Fruit fly (Drosophila melanogaster) whole organism, embryonic: Measurements from ENCODE around the gene sno.

ENCODE experiments used
- Atf-2 ChIP-seq: fragments of 200-800 bp; sonication (Bioruptor generic); optimal IDR thresholded peaks from 2 replicates; lab custom pipeline; 2016; ENCODE audit warnings: missing biosample characterization, missing genetic modification characterization
- Atf3 ChIP-seq: fragments of 200-800 bp; sonication (Bioruptor generic); optimal IDR thresholded peaks from 3 replicates; lab custom pipeline; 2016; ENCODE audit warnings: missing biosample characterization, missing genetic modification characterization
- CG10147 ChIP-seq: fragments of 200-800 bp; sonication (Bioruptor generic); optimal IDR thresholded peaks from 2 replicates; lab custom pipeline; 2019; ENCODE audit warnings: missing biosample characterization, mild to moderate bottlenecking, missing genetic modification characterization, moderate library complexity
- CG12391 ChIP-seq: fragments of 200-800 bp; sonication (Bioruptor generic); optimal IDR thresholded peaks from 3 replicates; lab custom pipeline; 2018; ENCODE audit warnings: missing biosample characterization, mild to moderate bottlenecking, missing genetic modification characterization, moderate library complexity
- CG14014 ChIP-seq: fragments of 200-800 bp; sonication (Bioruptor generic); IDR thresholded peaks from 2 replicates; pipeline ENCODE4 v1.3.6; 2022; ENCODE audit warnings: missing biosample characterization, missing genetic modification characterization
- CG15479 ChIP-seq: fragments of 200-800 bp; sonication (Bioruptor generic); optimal IDR thresholded peaks from 3 replicates; lab custom pipeline; 2019; ENCODE audit warnings: missing biosample characterization, mild to moderate bottlenecking, missing genetic modification characterization, moderate library complexity
- CG1602 ChIP-seq: fragments of 200-800 bp; sonication (Bioruptor generic); optimal IDR thresholded peaks from 3 replicates; lab custom pipeline; 2016; ENCODE audit warnings: missing biosample characterization, missing genetic modification characterization
- CG17568 ChIP-seq: fragments of 200-800 bp; sonication (Bioruptor generic); optimal IDR thresholded peaks from 2 replicates; lab custom pipeline; 2018; ENCODE audit warnings: missing biosample characterization, mild to moderate bottlenecking, missing genetic modification characterization, moderate library complexity
- CG2116 ChIP-seq: fragments of 200-800 bp; sonication (Bioruptor generic); optimal IDR thresholded peaks from 3 replicates; lab custom pipeline; 2018; ENCODE audit warnings: missing biosample characterization, mild to moderate bottlenecking, missing genetic modification characterization
- CG3407 ChIP-seq: fragments of 200-800 bp; sonication (Bioruptor generic); optimal IDR thresholded peaks from 2 replicates; lab custom pipeline; 2018; ENCODE audit warnings: missing biosample characterization, mild to moderate bottlenecking, missing genetic modification characterization
- CG4820 ChIP-seq: fragments of 200-800 bp; sonication (Bioruptor generic); optimal IDR thresholded peaks from 3 replicates; lab custom pipeline; 2016; ENCODE audit warnings: missing biosample characterization, missing genetic modification characterization
- CG6654 ChIP-seq: fragments of 200-800 bp; sonication (Bioruptor generic); optimal IDR thresholded peaks from 2 replicates; lab custom pipeline; 2017; ENCODE audit warnings: missing biosample characterization, mild to moderate bottlenecking, missing genetic modification characterization
- CG8924 ChIP-seq: fragments of 200-800 bp; optimal IDR thresholded peaks from 3 replicates; lab custom pipeline; 2019; ENCODE audit warnings: missing biosample characterization, mild to moderate bottlenecking, missing genetic modification characterization, moderate library complexity
- CG9817 ChIP-seq: fragments of 200-800 bp; sonication (Bioruptor generic); optimal IDR thresholded peaks from 2 replicates; lab custom pipeline; 2018; ENCODE audit warnings: missing biosample characterization, mild to moderate bottlenecking, missing genetic modification characterization, moderate library complexity
- CoRest ChIP-seq: fragments of 200-800 bp; sonication (Bioruptor generic); optimal IDR thresholded peaks from 3 replicates; lab custom pipeline; 2018; ENCODE audit warnings: missing biosample characterization, mild to moderate bottlenecking, missing genetic modification characterization, moderate library complexity
- D19B ChIP-seq: fragments of 200-800 bp; sonication (Bioruptor generic); optimal IDR thresholded peaks from 2 replicates; lab custom pipeline; 2017; ENCODE audit warnings: missing biosample characterization, mild to moderate bottlenecking, missing genetic modification characterization
- Drgx ChIP-seq: fragments of 200-800 bp; sonication (Bioruptor generic); IDR thresholded peaks from 2 replicates; pipeline ENCODE4 v1.3.6; 2022; ENCODE audit warnings: missing biosample characterization, missing genetic modification characterization
- E2f1 ChIP-seq: fragments of 200-800 bp; sonication (Bioruptor generic); IDR thresholded peaks from 2 replicates; pipeline ENCODE4 v1.3.6; 2022; ENCODE audit warnings: missing biosample characterization, missing genetic modification characterization
- Elba2 ChIP-seq: fragments of 200-800 bp; sonication (Bioruptor generic); optimal IDR thresholded peaks from 3 replicates; lab custom pipeline; 2016; ENCODE audit warnings: missing biosample characterization, missing genetic modification characterization
- Hr3 ChIP-seq: fragments of 200-800 bp; sonication (Bioruptor generic); optimal IDR thresholded peaks from 3 replicates; lab custom pipeline; 2016; ENCODE audit warnings: missing biosample characterization, missing genetic modification characterization
- Hr78 ChIP-seq, 2 experiments: fragments of 200-800 bp in 1 of 2; fragments of >200 bp in 1 of 2; sonication (Bioruptor generic) in 1 of 2; optimal IDR thresholded peaks; 2 replicates each; lab custom pipeline; 2017 to 2019; ENCODE audit warnings: missing biosample characterization in 2 of 2, missing genetic modification characterization in 2 of 2, mild to moderate bottlenecking in 1 of 2, moderate library complexity in 1 of 2
- MESR4 ChIP-seq: fragments of 200-800 bp; sonication (Bioruptor generic); optimal IDR thresholded peaks from 2 replicates; lab custom pipeline; 2018; ENCODE audit warnings: missing biosample characterization, mild to moderate bottlenecking, missing genetic modification characterization, moderate library complexity
- PHDP ChIP-seq: fragments of 200-800 bp; sonication (Bioruptor generic); optimal IDR thresholded peaks from 3 replicates; lab custom pipeline; 2018; ENCODE audit warnings: missing biosample characterization, mild to moderate bottlenecking, missing genetic modification characterization, moderate library complexity
- Scr ChIP-seq: fragments of 200-800 bp; sonication (Bioruptor generic); IDR thresholded peaks from 2 replicates; pipeline ENCODE4 v1.3.6; 2022; ENCODE audit warnings: missing biosample characterization, missing genetic modification characterization; ENCODE audit not compliant: partially characterized antibody
- Sox102F ChIP-seq: fragments of 200-800 bp; sonication (Bioruptor generic); optimal IDR thresholded peaks from 2 replicates; lab custom pipeline; 2018; ENCODE audit warnings: missing biosample characterization, mild to moderate bottlenecking, missing genetic modification characterization, moderate library complexity
- Xbp1 ChIP-seq: fragments of 200-800 bp; sonication (Bioruptor generic); optimal IDR thresholded peaks from 3 replicates; lab custom pipeline; 2016; ENCODE audit warnings: missing biosample characterization, mild to moderate bottlenecking, missing genetic modification characterization
- ac ChIP-seq: fragments of 200-800 bp; sonication (Bioruptor generic); optimal IDR thresholded peaks from 3 replicates; lab custom pipeline; 2017; ENCODE audit warnings: missing biosample characterization, mild to moderate bottlenecking, missing genetic modification characterization
- chm ChIP-seq: fragments of 200-800 bp; sonication (Bioruptor generic); IDR thresholded peaks from 2 replicates; pipeline ENCODE4 v1.3.6; 2022; ENCODE audit warnings: missing biosample characterization, missing genetic modification characterization
- dm ChIP-seq: fragments of 200-800 bp; sonication (Bioruptor generic); optimal IDR thresholded peaks from 3 replicates; lab custom pipeline; 2016; ENCODE audit warnings: missing biosample characterization, missing genetic modification characterization
- dysf ChIP-seq: fragments of 200-800 bp; sonication (Bioruptor generic); IDR thresholded peaks from 3 replicates; pipeline ENCODE4 v1.3.6; 2022; ENCODE audit warnings: missing biosample characterization, missing genetic modification characterization
- fu2 ChIP-seq: fragments of 200-800 bp; sonication (Bioruptor generic); optimal IDR thresholded peaks from 2 replicates; lab custom pipeline; 2016; ENCODE audit warnings: missing biosample characterization, missing genetic modification characterization
- grn ChIP-seq: fragments of 200-800 bp; sonication (Bioruptor generic); optimal IDR thresholded peaks from 3 replicates; lab custom pipeline; 2017; ENCODE audit warnings: missing biosample characterization, missing genetic modification characterization
- gsb-n ChIP-seq: fragments of 200-800 bp; sonication (Bioruptor generic); optimal IDR thresholded peaks from 3 replicates; lab custom pipeline; 2018; ENCODE audit warnings: missing biosample characterization, mild to moderate bottlenecking, missing genetic modification characterization
- jumu ChIP-seq: fragments of 200-800 bp; sonication (Bioruptor generic); optimal IDR thresholded peaks from 3 replicates; lab custom pipeline; 2016; ENCODE audit warnings: missing biosample characterization, missing genetic modification characterization
- klu ChIP-seq: fragments of 200-800 bp; sonication (Bioruptor generic); IDR thresholded peaks from 2 replicates; pipeline ENCODE4 v1.3.6; 2022; ENCODE audit warnings: missing biosample characterization, missing genetic modification characterization
- lbe ChIP-seq: fragments of 200-800 bp; sonication (Bioruptor generic); optimal IDR thresholded peaks from 2 replicates; lab custom pipeline; 2016; ENCODE audit warnings: missing biosample characterization, mild to moderate bottlenecking, missing genetic modification characterization
- p53 ChIP-seq: fragments of 200-800 bp; sonication (Bioruptor generic); optimal IDR thresholded peaks from 2 replicates; lab custom pipeline; 2016; ENCODE audit warnings: missing biosample characterization, missing genetic modification characterization
- phol ChIP-seq: fragments of 200-800 bp; sonication (Bioruptor generic); optimal IDR thresholded peaks from 3 replicates; lab custom pipeline; 2018; ENCODE audit warnings: missing biosample characterization, mild to moderate bottlenecking, missing genetic modification characterization, moderate library complexity
- ro ChIP-seq: fragments of 200-800 bp; sonication (Bioruptor generic); IDR thresholded peaks from 2 replicates; pipeline ENCODE4 v1.3.6; 2022; ENCODE audit warnings: missing biosample characterization, missing genetic modification characterization
- sc ChIP-seq, 3 experiments: fragments of >200 bp in 2 of 3; fragments of 200-800 bp in 1 of 3; sonication (Bioruptor generic) in 1 of 3; optimal IDR thresholded peaks; 2 replicates in 2 of 3; 3 replicates in 1 of 3; lab custom pipeline; 2017; ENCODE audit warnings: mild to moderate bottlenecking in 1 of 3, missing biosample characterization in 1 of 3, missing genetic modification characterization in 1 of 3, missing genetic modification reagents in 1 of 3
- sens ChIP-seq: fragments of 200-800 bp; sonication (Bioruptor generic); peaks from one replicate; lab custom pipeline; 2016; ENCODE audit warnings: missing biosample characterization, missing genetic modification characterization
- so ChIP-seq: fragments of 200-800 bp; sonication (Bioruptor generic); IDR thresholded peaks from 3 replicates; pipeline ENCODE4 v1.3.6; 2022; ENCODE audit warnings: missing biosample characterization, missing genetic modification characterization
- sqz ChIP-seq: fragments of 200-800 bp; sonication (Bioruptor generic); optimal IDR thresholded peaks from 3 replicates; lab custom pipeline; 2018; ENCODE audit warnings: missing biosample characterization, mild to moderate bottlenecking, missing genetic modification characterization
- tll ChIP-seq, 2 experiments: fragments of 200-800 bp in 1 of 2; fragments of >200 bp in 1 of 2; sonication (Bioruptor generic) in 1 of 2; optimal IDR thresholded peaks; 2 replicates each; lab custom pipeline; 2017 to 2019; ENCODE audit warnings: missing biosample characterization in 2 of 2, missing genetic modification characterization in 2 of 2, mild to moderate bottlenecking in 1 of 2, moderate library complexity in 1 of 2
- twi ChIP-seq: fragments of 200-800 bp; optimal IDR thresholded peaks from 2 replicates; lab custom pipeline; 2019; ENCODE audit warnings: missing biosample characterization, mild to moderate bottlenecking, missing genetic modification characterization, moderate library complexity
- unc-4 ChIP-seq: fragments of 200-800 bp; sonication (Bioruptor generic); IDR thresholded peaks from 2 replicates; pipeline ENCODE4 v1.3.6; 2022; ENCODE audit warnings: missing biosample characterization, missing genetic modification characterization; ENCODE audit not compliant: partially characterized antibody
- vvl ChIP-seq: fragments of 200-800 bp; sonication (Bioruptor generic); IDR thresholded peaks from 2 replicates; pipeline ENCODE4 v1.3.6; 2022; ENCODE audit warnings: missing biosample characterization, missing genetic modification characterization
- zen ChIP-seq: fragments of 200-800 bp; sonication (Bioruptor generic); optimal IDR thresholded peaks from 3 replicates; lab custom pipeline; 2018; ENCODE audit warnings: missing biosample characterization, mild to moderate bottlenecking, missing genetic modification characterization, moderate library complexity

Gene sno

DNA sequence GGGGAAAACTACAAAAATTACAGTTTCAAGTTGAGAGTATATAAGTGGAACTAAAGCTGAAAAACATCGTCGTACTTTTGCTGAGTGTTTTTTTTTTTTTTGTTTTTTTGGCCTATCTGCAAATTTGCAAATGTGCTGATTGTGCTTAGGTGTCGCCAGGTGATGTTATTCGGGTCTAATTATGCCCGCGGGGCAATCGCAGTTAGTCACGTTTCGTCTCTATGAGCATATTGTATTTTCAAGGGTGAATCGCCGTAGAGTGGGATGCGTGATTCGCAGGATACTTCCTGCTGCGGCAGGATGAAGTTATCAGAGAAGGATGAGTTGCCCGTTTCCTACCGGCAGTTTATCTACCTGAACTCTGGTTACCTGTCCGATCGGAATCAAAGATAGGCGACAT lies 18.4 kb upstream of the sno start:
- TF ChIP-seq twi (tag; lab: Kevin White, UChicago) (peak; percentile 2), Atf3 (GFP tag; lab: Kevin White, UChicago) (no peak), zen (tag; lab: Kevin White, UChicago) (peak; percentile 72), tll (GFP tag; optimal IDR thresholded peaks at IDR 0.05; lab: Kevin White, UChicago) (peak in 1 of 2 experiments; percentile 84), so (GFP tag; lab: Robert Waterston, UW) (no peak), CG15479 (GFP tag; lab: Kevin White, UChicago) (peak; percentile 83), dysf (GFP tag; lab: Robert Waterston, UW) (0 out of 3 replicates have a peak, but pooled peaks have one; percentile 24), PHDP (no peak), grn (GFP tag; lab: Kevin White, UChicago) (peak; percentile 22)

DNA sequence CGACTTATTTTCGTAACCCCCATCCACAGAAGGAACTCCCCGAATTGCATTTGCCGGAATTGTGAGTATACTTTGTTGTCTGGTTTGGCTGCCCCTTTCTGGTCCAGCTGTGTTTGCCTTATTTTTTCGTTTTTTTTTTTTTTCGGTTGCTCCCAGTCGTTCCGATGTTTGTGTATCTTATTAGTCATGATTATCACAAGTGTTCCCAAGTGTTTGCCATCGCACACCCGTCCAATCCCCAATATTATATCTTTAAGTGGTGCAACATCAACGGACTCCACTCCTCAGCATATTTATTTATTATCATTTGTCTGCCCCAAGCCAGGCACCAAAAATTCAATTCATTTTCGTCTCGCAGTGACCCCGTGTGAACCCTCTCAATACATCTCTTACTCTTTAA lies 17.7 kb upstream of the sno start:
- no peak for TF ChIP-seq jumu (GFP tag; lab: Kevin White, UChicago)
- TF ChIP-seq CG10147 (GFP tag; lab: Kevin White, UChicago) = no peak
- TF ChIP-seq Atf-2 (GFP tag; lab: Kevin White, UChicago) = no peak
- TF ChIP-seq Hr78 (GFP tag; optimal IDR thresholded peaks at IDR 0.05; lab: Kevin White, UChicago) = peak in 1 of 2 experiments; percentile 43
- TF ChIP-seq dm (GFP tag; lab: Kevin White, UChicago) = no peak
- no peak for TF ChIP-seq CG1602 (GFP tag; lab: Kevin White, UChicago)
- no peak for TF ChIP-seq phol (tag; lab: Kevin White, UChicago)
- TF ChIP-seq ro (GFP tag; lab: Robert Waterston, UW) = no peak
- peak; percentile 28 for TF ChIP-seq sqz (GFP tag; lab: Kevin White, UChicago)
- TF ChIP-seq CG6654 (GFP tag; lab: Kevin White, UChicago) = no peak
- TF ChIP-seq Scr = no peak
- TF ChIP-seq E2f1 = no peak
- no peak for TF ChIP-seq CoRest (tag; lab: Kevin White, UChicago)
- TF ChIP-seq CG4820 = no peak
- no peak for TF ChIP-seq chm (GFP tag; lab: Robert Waterston, UW)
- no peak for TF ChIP-seq fu2 (GFP tag; lab: Kevin White, UChicago)
- no peak for TF ChIP-seq Xbp1 (GFP tag; lab: Kevin White, UChicago)
- TF ChIP-seq vvl (GFP tag; lab: Robert Waterston, UW) = peak; percentile 15; the same call in 1 of the 2 replicates
- no peak for TF ChIP-seq CG8924 (tag; lab: Kevin White, UChicago)
- no peak for TF ChIP-seq ac
- TF ChIP-seq D19B (GFP tag; lab: Kevin White, UChicago) = no peak
- peak; percentile 76 for TF ChIP-seq sens
- peak; percentile 7 for TF ChIP-seq lbe

dm6 chrX:13228208-13228606 lies 16.7 kb upstream of the sno start:
- TF ChIP-seq Elba2 (GFP tag; lab: Kevin White, UChicago) (no peak), CG17568 (GFP tag; lab: Kevin White, UChicago) (no peak), CG9817 (tag; lab: Kevin White, UChicago) (no peak), gsb-n (tag; lab: Kevin White, UChicago) (peak; percentile 22), CG14014 (no peak), CG2116 (GFP tag; lab: Kevin White, UChicago) (no peak), Hr3 (GFP tag; lab: Kevin White, UChicago) (no peak), zen (tag; lab: Kevin White, UChicago) (no peak), Drgx (GFP tag; lab: Robert Waterston, UW) (no peak), CG12391 (peak; percentile 25), p53 (GFP tag; lab: Kevin White, UChicago) (no peak), so (GFP tag; lab: Robert Waterston, UW) (no peak), ac (no peak), jumu (GFP tag; lab: Kevin White, UChicago) (no peak), unc-4 (GFP tag; lab: Robert Waterston, UW) (no peak), sc (optimal IDR thresholded peaks at IDR 0.05; lab: Kevin White, UChicago) (no peak), sc (GFP tag; optimal IDR thresholded peaks at IDR 0.05; lab: Kevin White, UChicago) (no peak), Sox102F (GFP tag; lab: Kevin White, UChicago) (peak; percentile 12), klu (GFP tag; lab: Robert Waterston, UW) (no peak), MESR4 (GFP tag; lab: Kevin White, UChicago) (no peak), CG3407 (GFP tag; lab: Kevin White, UChicago) (no peak)
